Worm (Caenorhabditis elegans): ENCODE results near the gene acdh-6.

The acdh-6 gene

DNA sequence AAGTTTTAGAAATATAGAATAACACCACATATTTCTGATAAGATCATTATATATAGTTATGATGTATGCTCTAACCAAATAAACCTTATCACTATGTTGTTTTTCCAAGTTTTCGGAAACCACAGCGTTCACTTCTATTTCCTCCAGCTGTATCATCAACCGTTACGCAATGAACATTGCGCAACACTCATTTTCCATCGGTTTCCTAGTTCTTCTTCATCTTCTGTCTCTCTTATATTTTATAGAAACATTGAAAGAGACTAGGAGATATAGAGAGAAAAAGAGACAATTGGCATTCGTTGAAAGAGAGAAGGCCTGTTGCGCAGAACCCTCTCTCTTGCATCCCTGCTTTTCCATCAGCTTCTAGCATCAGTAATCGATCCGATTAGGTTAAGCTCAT, 13.4 kb downstream of the acdh-6 start:
- no peak for TF ChIP-seq chd-7 (tag; optimal IDR thresholded peaks at IDR 0.05)
- TF ChIP-seq ztf-26 (tag; optimal IDR thresholded peaks at IDR 0.05): no peak
- no peak for TF ChIP-seq attf-6 (GFP tag; IDR thresholded peaks at IDR 0.05)
- no peak for TF ChIP-seq hlh-26 (GFP tag; conservative IDR thresholded peaks at IDR 0.05)
- TF ChIP-seq sea-2 (GFP tag; IDR thresholded peaks at IDR 0.05): no peak
- TF ChIP-seq F37B4.10 (GFP tag; IDR thresholded peaks at IDR 0.05): no peak
- no peak for TF ChIP-seq T07F8.4 (tag; optimal IDR thresholded peaks at IDR 0.05)

DNA sequence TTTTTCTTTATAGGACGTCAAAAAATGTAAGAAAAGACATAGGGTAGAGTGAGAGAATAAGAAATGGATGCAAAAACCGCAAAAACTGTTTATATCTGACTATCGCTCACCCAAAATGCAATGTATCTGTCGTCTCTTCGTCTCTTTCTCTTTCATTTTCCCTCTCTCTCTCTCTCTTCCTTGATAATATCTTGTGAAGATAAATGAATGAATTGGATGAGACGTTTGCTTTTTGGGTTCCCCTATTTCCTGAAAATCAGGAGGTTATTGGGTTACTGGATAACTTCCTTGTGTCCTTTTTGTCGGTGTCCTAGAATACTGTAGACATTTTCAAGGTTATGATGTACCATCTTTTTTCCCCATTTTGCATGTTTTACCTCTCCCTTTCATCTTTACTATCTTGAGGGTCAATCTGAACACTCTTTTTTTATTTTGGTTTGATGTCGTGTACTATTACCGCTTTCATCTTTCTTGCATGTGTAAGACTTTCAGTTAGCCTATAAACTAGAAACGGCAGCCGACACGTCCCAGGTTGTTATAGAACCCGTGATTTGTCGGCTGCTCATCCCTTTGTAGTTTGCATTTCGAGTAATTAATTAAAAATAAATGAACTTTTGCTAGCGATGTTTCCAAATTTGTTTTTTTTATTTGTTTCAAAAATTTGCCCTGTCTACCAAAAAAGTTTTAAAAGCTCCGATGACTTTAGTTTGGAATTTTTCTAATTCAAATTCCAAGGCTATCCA, 14.6 kb downstream of the acdh-6 start:
- TF ChIP-seq snpc-4 (GFP tag; optimal IDR thresholded peaks at IDR 0.05) (no peak), snpc-4 (tag; optimal IDR thresholded peaks at IDR 0.05) (peak in 2 of 4 experiments; percentile 61 to 62), chd-7 (tag; optimal IDR thresholded peaks at IDR 0.05) (no peak), ceh-91 (GFP tag; IDR thresholded peaks at IDR 0.05) (no peak), F23B12.7 (tag; optimal IDR thresholded peaks at IDR 0.05; ENCODE audit: insufficient read depth) (no peak)

DNA sequence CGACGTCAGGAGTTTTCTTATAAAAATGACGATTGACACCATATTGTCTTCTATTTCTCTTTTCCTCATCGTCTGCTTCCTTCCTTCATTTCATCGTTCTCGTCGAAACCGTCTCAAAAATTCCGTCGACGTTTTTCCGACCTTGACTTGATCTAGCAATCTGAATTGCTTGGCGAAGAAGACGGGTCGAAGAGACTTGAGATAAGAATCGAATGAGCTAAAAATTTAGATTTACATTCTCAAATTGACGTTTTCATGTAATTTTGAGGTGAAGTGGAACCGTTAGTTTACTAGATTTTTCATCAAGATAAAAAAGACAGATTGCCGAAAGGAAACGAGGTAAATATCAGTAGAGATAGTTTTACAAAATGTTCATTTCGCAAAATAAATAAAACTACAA, 16.6 kb downstream of the acdh-6 start:
- TF ChIP-seq rec-8 (tag; optimal IDR thresholded peaks at IDR 0.05): no peak
- no peak for TF ChIP-seq hrde-1 (tag; optimal IDR thresholded peaks at IDR 0.05; ENCODE audit: borderline replicate concordance)
- no peak for TF ChIP-seq hlh-26 (GFP tag; conservative IDR thresholded peaks at IDR 0.05)
- no peak for TF ChIP-seq mes-4 (tag; optimal IDR thresholded peaks at IDR 0.05)
- TF ChIP-seq madf-10 (tag; optimal IDR thresholded peaks at IDR 0.05): no peak
- no peak for TF ChIP-seq nhr-90 (tag; optimal IDR thresholded peaks at IDR 0.05)
- TF ChIP-seq egrh-3 (GFP tag; IDR thresholded peaks at IDR 0.05): no peak
- TF ChIP-seq let-526 (GFP tag; IDR thresholded peaks at IDR 0.05): no peak
- TF ChIP-seq madf-6 (GFP tag; IDR thresholded peaks at IDR 0.05): no peak
- no peak for TF ChIP-seq sdz-38 (tag; optimal IDR thresholded peaks at IDR 0.05)
- TF ChIP-seq B0336.3 (GFP tag; IDR thresholded peaks at IDR 0.05): no peak
- TF ChIP-seq lin-26 (GFP tag; IDR thresholded peaks at IDR 0.05): no peak
- TF ChIP-seq pbrm-1 (GFP tag; IDR thresholded peaks at IDR 0.05): no peak
- TF ChIP-seq F52B5.7 (tag; optimal IDR thresholded peaks at IDR 0.05): no peak
- no peak for TF ChIP-seq sptf-2 (GFP tag; optimal IDR thresholded peaks at IDR 0.05)
- no peak for TF ChIP-seq ceh-79 (tag; optimal IDR thresholded peaks at IDR 0.05)
- TF ChIP-seq B0035.1 (tag; optimal IDR thresholded peaks at IDR 0.05): no peak
- TF ChIP-seq athp-1 (tag; optimal IDR thresholded peaks at IDR 0.05): no peak
- no peak for TF ChIP-seq C06A6.2 (GFP tag; conservative IDR thresholded peaks at IDR 0.05)
- no peak for TF ChIP-seq atf-7 (tag; optimal IDR thresholded peaks at IDR 0.05)

DNA sequence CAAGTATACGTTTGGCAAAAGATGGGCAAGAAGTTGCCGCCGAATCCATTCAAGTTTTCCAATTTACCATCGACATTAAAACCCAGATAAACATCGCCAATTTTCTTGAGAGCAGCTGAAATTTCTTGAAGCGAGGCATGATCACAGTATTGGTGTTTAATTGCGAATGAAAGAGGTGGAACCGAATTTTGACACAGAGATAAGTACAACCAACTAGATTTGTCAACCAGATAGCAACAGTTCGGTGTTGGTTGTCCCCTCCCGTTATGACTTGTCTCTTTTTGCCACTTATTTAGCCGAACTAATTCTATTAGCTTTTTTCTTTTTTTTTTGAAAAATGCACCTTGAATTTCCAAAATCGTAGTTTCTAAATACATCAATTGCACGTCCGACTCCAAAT, 17.4 kb downstream of the acdh-6 start:
- TF ChIP-seq ets-4 (GFP tag; optimal IDR thresholded peaks at IDR 0.05): no peak
- TF ChIP-seq ztf-22 (GFP tag; optimal IDR thresholded peaks at IDR 0.05): no peak
- TF ChIP-seq ztf-6 (GFP tag; IDR thresholded peaks at IDR 0.05): no peak
- no peak for TF ChIP-seq dpl-1 (GFP tag; optimal IDR thresholded peaks at IDR 0.05)
- TF ChIP-seq F57C9.4 (tag; optimal IDR thresholded peaks at IDR 0.05): no peak
- no peak for TF ChIP-seq hmg-20 (GFP tag; IDR thresholded peaks at IDR 0.05)
- no peak for TF ChIP-seq bed-2 (GFP tag; IDR thresholded peaks at IDR 0.05)
- no peak for TF ChIP-seq K11D2.4 (GFP tag; IDR thresholded peaks at IDR 0.05)
- TF ChIP-seq ztf-3 (GFP tag; optimal IDR thresholded peaks at IDR 0.05): no peak
- TF ChIP-seq akir-1 (GFP tag; optimal IDR thresholded peaks at IDR 0.05): no peak
- TF ChIP-seq madf-8 (GFP tag; conservative IDR thresholded peaks at IDR 0.05): no peak
- TF ChIP-seq lin-26 (GFP tag; IDR thresholded peaks at IDR 0.05): no peak
- no peak for TF ChIP-seq dox-1 (GFP tag; IDR thresholded peaks at IDR 0.05)
- no peak for TF ChIP-seq ceh-100 (GFP tag; IDR thresholded peaks at IDR 0.05)
- TF ChIP-seq Y53G8AR.9 (GFP tag; conservative IDR thresholded peaks at IDR 0.05): no peak

All from whole organism, young adult.